Fruit fly (Drosophila melanogaster) whole organism, pupa: Measurements from ENCODE around the gene CG33310.

Experiments
- CG10348 ChIP-seq: fragments of 200-800 bp; sonication (Bioruptor generic); IDR thresholded peaks from 2 replicates; pipeline ENCODE4 v1.3.6; 2022; ENCODE audit warnings: missing biosample characterization, missing genetic modification characterization
- CG12605 ChIP-seq: fragments of 200-800 bp; sonication (Bioruptor generic); IDR thresholded peaks from 2 replicates; pipeline ENCODE4 v1.3.6; 2022; ENCODE audit warnings: missing biosample characterization, missing genetic modification characterization
- CG13204 ChIP-seq: fragments of 200-800 bp; sonication (Bioruptor generic); optimal IDR thresholded peaks from 2 replicates; lab custom pipeline; 2018; ENCODE audit warnings: missing biosample characterization, mild to moderate bottlenecking, missing genetic modification characterization, moderate library complexity
- CG14655 ChIP-seq: fragments of 200-800 bp; sonication (Bioruptor generic); optimal IDR thresholded peaks from 3 replicates; lab custom pipeline; 2017; ENCODE audit warnings: mild to moderate bottlenecking, missing biosample characterization, missing genetic modification reagents, missing genetic modification characterization
- CG15710 ChIP-seq: fragments of 200-800 bp; sonication (Bioruptor generic); optimal IDR thresholded peaks from 2 replicates; lab custom pipeline; 2018; ENCODE audit warnings: missing biosample characterization, mild to moderate bottlenecking, missing genetic modification characterization, moderate library complexity
- CG17806 ChIP-seq: fragments of 200-800 bp; sonication (Bioruptor generic); optimal IDR thresholded peaks from 2 replicates; lab custom pipeline; 2018; ENCODE audit warnings: missing biosample characterization, mild to moderate bottlenecking, missing genetic modification characterization, moderate library complexity
- CG32121 ChIP-seq: fragments of 200-800 bp; sonication (Bioruptor generic); IDR thresholded peaks from 2 replicates; pipeline ENCODE4 v1.3.6; 2022; ENCODE audit warnings: missing biosample characterization, missing genetic modification characterization
- CG34367 ChIP-seq: fragments of 200-800 bp; sonication (Bioruptor generic); optimal IDR thresholded peaks from 2 replicates; lab custom pipeline; 2018; ENCODE audit warnings: missing biosample characterization, mild to moderate bottlenecking, missing genetic modification characterization
- CG4496 ChIP-seq: fragments of 200-800 bp; sonication (Bioruptor generic); IDR thresholded peaks from 3 replicates; pipeline ENCODE4 v1.3.6; 2022; ENCODE audit warnings: missing biosample characterization, missing genetic modification characterization
- CG8159 ChIP-seq: fragments of 200-800 bp; sonication (Bioruptor generic); optimal IDR thresholded peaks from 3 replicates; lab custom pipeline; 2018; ENCODE audit warnings: missing biosample characterization, mild to moderate bottlenecking, missing genetic modification characterization, moderate library complexity
- CG8301 ChIP-seq: fragments of 200-800 bp; sonication (Bioruptor generic); optimal IDR thresholded peaks from 2 replicates; lab custom pipeline; 2018; ENCODE audit warnings: missing biosample characterization, mild to moderate bottlenecking, missing genetic modification characterization
- CG9948 ChIP-seq: fragments of 200-800 bp; sonication (Bioruptor generic); optimal IDR thresholded peaks from 2 replicates; lab custom pipeline; 2018; ENCODE audit warnings: missing biosample characterization, mild to moderate bottlenecking, missing genetic modification characterization, moderate library complexity
- D1 ChIP-seq: fragments of 200-800 bp; sonication (Bioruptor generic); optimal IDR thresholded peaks from 2 replicates; lab custom pipeline; 2018; ENCODE audit warnings: missing biosample characterization, mild to moderate bottlenecking, missing genetic modification characterization, moderate library complexity
- EcR ChIP-seq: fragments of 200-800 bp; sonication (Bioruptor generic); optimal IDR thresholded peaks from 3 replicates; lab custom pipeline; 2019; ENCODE audit warnings: missing biosample characterization, missing genetic modification characterization, mild to moderate bottlenecking, moderate library complexity, missing genetic modification reagents
- Ets98B ChIP-seq: fragments of 200-800 bp; sonication (Bioruptor generic); IDR thresholded peaks from 2 replicates; pipeline ENCODE4 v1.3.6; 2022; ENCODE audit warnings: missing biosample characterization, missing genetic modification characterization
- Pif1A ChIP-seq: fragments of 200-800 bp; sonication (Bioruptor generic); optimal IDR thresholded peaks from 3 replicates; lab custom pipeline; 2016; ENCODE audit warnings: missing biosample characterization, missing genetic modification characterization
- Pif1B ChIP-seq: fragments of 200-800 bp; sonication (Bioruptor generic); optimal IDR thresholded peaks from 3 replicates; lab custom pipeline; 2016; ENCODE audit warnings: missing biosample characterization, missing genetic modification characterization
- Snoo ChIP-seq: fragments of 200-800 bp; sonication (Bioruptor generic); optimal IDR thresholded peaks from 3 replicates; lab custom pipeline; 2017; ENCODE audit warnings: missing biosample characterization, mild to moderate bottlenecking, missing genetic modification characterization, inconsistent platforms
- fd96Ca ChIP-seq: fragments of 200-800 bp; sonication (Bioruptor generic); IDR thresholded peaks from 3 replicates; pipeline ENCODE4 v1.3.6; 2022; ENCODE audit warnings: missing biosample characterization, missing genetic modification characterization
- gl ChIP-seq: fragments of 200-800 bp; sonication (Bioruptor generic); optimal IDR thresholded peaks from 2 replicates; lab custom pipeline; 2018; ENCODE audit warnings: missing biosample characterization, mild to moderate bottlenecking, missing genetic modification characterization
- rn ChIP-seq: fragments of 200-800 bp; sonication (Bioruptor generic); IDR thresholded peaks from 2 replicates; pipeline ENCODE4 v1.3.6; 2022; ENCODE audit warnings: missing biosample characterization, missing genetic modification characterization

CG33310 gene

dm6 chr2L:15011779-15012178 is 14.9 kb upstream of the CG33310 start:
- TF ChIP-seq rn, result no peak
- no peak for TF ChIP-seq Snoo (tag; lab: Kevin White, UChicago)
- TF ChIP-seq CG8159 (tag; lab: Kevin White, UChicago), result no peak
- no peak for TF ChIP-seq CG32121 (GFP tag; lab: Robert Waterston, UW)
- no peak for TF ChIP-seq CG13204 (GFP tag; lab: Kevin White, UChicago)
- no peak for TF ChIP-seq CG34367 (tag; lab: Kevin White, UChicago)
- TF ChIP-seq CG4496 (GFP tag; lab: Robert Waterston, UW), result no peak
- TF ChIP-seq EcR (GFP tag; lab: Kevin White, UChicago), result no peak
- no peak for TF ChIP-seq CG10348 (GFP tag; lab: Robert Waterston, UW)
- no peak for TF ChIP-seq Pif1B (GFP tag; lab: Kevin White, UChicago)
- no peak for TF ChIP-seq CG12605
- no peak for TF ChIP-seq CG15710 (tag; lab: Kevin White, UChicago)
- no peak for TF ChIP-seq CG9948 (tag; lab: Kevin White, UChicago)
- no peak for TF ChIP-seq D1 (tag; lab: Kevin White, UChicago)
- TF ChIP-seq CG8301, result no peak
- no peak for TF ChIP-seq gl (tag; lab: Kevin White, UChicago)
- TF ChIP-seq Pif1A (GFP tag; lab: Kevin White, UChicago), result no peak
- no peak for TF ChIP-seq fd96Ca (GFP tag; lab: Robert Waterston, UW)
- TF ChIP-seq CG17806 (tag; lab: Kevin White, UChicago), result no peak
- no peak for TF ChIP-seq CG14655 (GFP tag; lab: Kevin White, UChicago)

- 0 out of 3 replicates have a peak, but pooled peaks have one; percentile 10 for TF ChIP-seq CG4496 (GFP tag; lab: Robert Waterston, UW)
- no peak for TF ChIP-seq CG15710 (tag; lab: Kevin White, UChicago)
Observed at dm6 chr2L:15013523-15013922, 13.2 kb upstream of the CG33310 start.

dm6 chr2L:15016031-15016430 is 10.7 kb upstream of the CG33310 start, which contains the start of gene GABA-B-R1:
Gene GABA-B-R1, plus strand, starts transcription at chr2L:15016331.
- TF ChIP-seq CG8159 (tag; lab: Kevin White, UChicago) (no peak), rn (no peak), Pif1A (GFP tag; lab: Kevin White, UChicago) (no peak), Pif1B (GFP tag; lab: Kevin White, UChicago) (no peak), EcR (GFP tag; lab: Kevin White, UChicago) (no peak), Ets98B (no peak), CG13204 (GFP tag; lab: Kevin White, UChicago) (no peak), CG15710 (tag; lab: Kevin White, UChicago) (no peak), fd96Ca (GFP tag; lab: Robert Waterston, UW) (no peak), CG34367 (tag; lab: Kevin White, UChicago) (no peak), CG14655 (GFP tag; lab: Kevin White, UChicago) (no peak), CG4496 (GFP tag; lab: Robert Waterston, UW) (no peak), CG9948 (tag; lab: Kevin White, UChicago) (no peak)
- TF ChIP-seq, all 21 proteins: peak for 0

- no peak for TF ChIP-seq CG9948 (tag; lab: Kevin White, UChicago)
- TF ChIP-seq gl (tag; lab: Kevin White, UChicago), result no peak
- TF ChIP-seq CG32121 (GFP tag; lab: Robert Waterston, UW), result no peak
- no peak for TF ChIP-seq Pif1A (GFP tag; lab: Kevin White, UChicago)
- no peak for TF ChIP-seq Snoo (tag; lab: Kevin White, UChicago)
- no peak for TF ChIP-seq fd96Ca (GFP tag; lab: Robert Waterston, UW)
- no peak for TF ChIP-seq CG34367 (tag; lab: Kevin White, UChicago)
- no peak for TF ChIP-seq CG12605
- no peak for TF ChIP-seq CG8159 (tag; lab: Kevin White, UChicago)
Observed at dm6 chr2L:15031650-15032049, 5.0 kb downstream of the CG33310 start, which contains the start of gene CG31832. Gene CG31832, minus strand, starts transcription at chr2L:15031750.

dm6 chr2L:15035366-15035765 is 8.7 kb downstream of the CG33310 start, which contains the start of gene yellow-c:
Gene yellow-c, plus strand, starts transcription at chr2L:15035394.
- TF ChIP-seq CG8159 (tag; lab: Kevin White, UChicago) (no peak), rn (no peak), CG13204 (GFP tag; lab: Kevin White, UChicago) (no peak), CG12605 (no peak), Pif1A (GFP tag; lab: Kevin White, UChicago) (no peak), Snoo (tag; lab: Kevin White, UChicago) (no peak), CG34367 (tag; lab: Kevin White, UChicago) (no peak), fd96Ca (GFP tag; lab: Robert Waterston, UW) (no peak), D1 (tag; lab: Kevin White, UChicago) (no peak)

- TF ChIP-seq EcR (GFP tag; lab: Kevin White, UChicago) (peak; percentile 67), fd96Ca (GFP tag; lab: Robert Waterston, UW) (no peak), CG15710 (tag; lab: Kevin White, UChicago) (no peak)
Observed at dm6 chr2L:15038339-15039308, 11.9 kb downstream of the CG33310 start, which contains the start of gene CIAPIN1. Gene CIAPIN1, minus strand, starts transcription at chr2L:15038861.
